Worm (Caenorhabditis elegans) whole organism, L3 larva: ENCODE data around the gene unc-4.

Experiments used
- lsy-12 ChIP-seq: sonication (generic microtip); optimal IDR thresholded peaks from 2 replicates; lab custom pipeline; 2016; ENCODE audit warnings: mild to moderate bottlenecking, missing genetic modification characterization, missing compliant biosample characterization
- tbx-2 ChIP-seq: sonication (generic microtip); optimal IDR thresholded peaks from 2 replicates; lab custom pipeline; 2016; ENCODE audit warnings: mild to moderate bottlenecking, missing genetic modification characterization, missing compliant biosample characterization
- zag-1 ChIP-seq: fragments of 150-350 bp; optimal IDR thresholded peaks from 2 replicates; lab custom pipeline; 2014; ENCODE audit warnings: missing biosample characterization, missing genetic modification characterization

- TF ChIP-seq tbx-2 (tag; lab: Kevin White, UChicago) (no peak), lsy-12 (tag; lab: Kevin White, UChicago) (no peak), zag-1 (tag; lab: Kevin White, UChicago) (no peak)
These were observed 14.0 kb downstream of the unc-4 start, which contains the start of gene algn-8 for ce11 chrII:9886216-9886615.
